Worm (Caenorhabditis elegans) whole organism, L3 larva: ENCODE results near the gene F18A12.2.
"Not testable (repeated sequence)": the region's sequence is repeated elsewhere in the genome, so short reads cannot be mapped to it uniquely, and the experiment has no call there.

Experiments
- R02D3.7 ChIP-seq: fragments of 150-350 bp; optimal IDR thresholded peaks from 2 replicates; lab custom pipeline; 2014; ENCODE audit warnings: missing biosample characterization, missing genetic modification characterization
- ZK546.5 ChIP-seq: sonication (generic microtip); optimal IDR thresholded peaks from 2 replicates; lab custom pipeline; 2017; ENCODE audit warnings: missing biosample characterization, missing genetic modification characterization
- aly-2 ChIP-seq: fragments of 150-350 bp; optimal IDR thresholded peaks from 2 replicates; lab custom pipeline; 2014; ENCODE audit warnings: missing biosample characterization, missing genetic modification characterization
- ama-1 ChIP-seq: fragments of 150-350 bp; optimal IDR thresholded peaks from 2 replicates; lab custom pipeline; 2018
- ceh-9 ChIP-seq: sonication (generic microtip); optimal IDR thresholded peaks from 2 replicates; lab custom pipeline; 2018; ENCODE audit warnings: missing biosample characterization, missing genetic modification characterization
- daf-12 ChIP-seq: fragments of 150-350 bp; optimal IDR thresholded peaks from 2 replicates; lab custom pipeline; 2014; ENCODE audit warnings: missing biosample characterization, missing genetic modification reagents, missing genetic modification characterization
- egl-27 ChIP-seq: sonication (generic microtip); optimal IDR thresholded peaks from 4 replicates; lab custom pipeline; 2017; ENCODE audit warnings: missing biosample characterization, missing genetic modification reagents, missing genetic modification characterization
- egl-5 ChIP-seq: fragments of 150-350 bp; optimal IDR thresholded peaks from 2 replicates; lab custom pipeline; 2017; ENCODE audit warnings: missing biosample characterization, missing genetic modification reagents, missing genetic modification characterization, inconsistent platforms
- elt-1 ChIP-seq: fragments of 150-350 bp; optimal IDR thresholded peaks from 2 replicates; lab custom pipeline; 2014; ENCODE audit warnings: missing biosample characterization, missing genetic modification characterization
- elt-2 ChIP-seq: sonication (generic microtip); optimal IDR thresholded peaks from 2 replicates; lab custom pipeline; 2016; ENCODE audit warnings: missing genetic modification reagents, mild to moderate bottlenecking, missing genetic modification characterization, missing compliant biosample characterization
- eor-1 ChIP-seq, 2 experiments: fragments of 150-350 bp; optimal IDR thresholded peaks; 2 replicates each; lab custom pipeline; 2014 to 2018; ENCODE audit warnings: missing biosample characterization in 2 of 2, missing genetic modification characterization in 2 of 2
- fkh-10 ChIP-seq: sonication (generic microtip); optimal IDR thresholded peaks from 2 replicates; lab custom pipeline; 2017; ENCODE audit warnings: missing biosample characterization, missing genetic modification reagents, missing genetic modification characterization
- fkh-2 ChIP-seq: fragments of 150-350 bp; optimal IDR thresholded peaks from 2 replicates; lab custom pipeline; 2014; ENCODE audit warnings: missing biosample characterization, missing genetic modification reagents, missing genetic modification characterization
- fos-1 ChIP-seq: fragments of 150-350 bp; optimal IDR thresholded peaks from 2 replicates; lab custom pipeline; 2014; ENCODE audit warnings: missing biosample characterization, missing genetic modification characterization
- hmg-11 ChIP-seq: sonication (generic microtip); optimal IDR thresholded peaks from 2 replicates; lab custom pipeline; 2016; ENCODE audit warnings: missing genetic modification characterization, missing compliant biosample characterization
- jun-1 ChIP-seq: fragments of 150-350 bp; optimal IDR thresholded peaks from 2 replicates; lab custom pipeline; 2014; ENCODE audit warnings: missing biosample characterization, missing genetic modification reagents, missing genetic modification characterization
- lin-39 ChIP-seq: fragments of 150-350 bp; optimal IDR thresholded peaks from 2 replicates; lab custom pipeline; 2018; ENCODE audit warnings: missing biosample characterization, missing genetic modification reagents, missing genetic modification characterization
- lsy-12 ChIP-seq: sonication (generic microtip); optimal IDR thresholded peaks from 2 replicates; lab custom pipeline; 2016; ENCODE audit warnings: mild to moderate bottlenecking, missing genetic modification characterization, missing compliant biosample characterization
- mdl-1 ChIP-seq: fragments of 150-350 bp; optimal IDR thresholded peaks from 2 replicates; lab custom pipeline; 2014; ENCODE audit warnings: missing biosample characterization, missing genetic modification characterization
- mml-1 ChIP-seq: fragments of 150-350 bp; sonication (generic microtip); optimal IDR thresholded peaks from 3 replicates; lab custom pipeline; 2014; ENCODE audit warnings: missing biosample characterization, missing genetic modification characterization
- nfya-1 ChIP-seq: sonication (generic microtip); optimal IDR thresholded peaks from 2 replicates; lab custom pipeline; 2017; ENCODE audit warnings: missing genetic modification characterization, mild to moderate bottlenecking, missing compliant biosample characterization, antibody characterized with exemption, moderate library complexity; ENCODE audit not compliant: insufficient read depth
- nhr-11 ChIP-seq: fragments of 150-350 bp; optimal IDR thresholded peaks from 2 replicates; lab custom pipeline; 2014; ENCODE audit warnings: missing biosample characterization, missing genetic modification characterization
- nhr-12 ChIP-seq: fragments of 150-350 bp; optimal IDR thresholded peaks from 2 replicates; lab custom pipeline; 2014; ENCODE audit warnings: missing biosample characterization, missing genetic modification characterization
- nhr-23 ChIP-seq: fragments of 150-350 bp; optimal IDR thresholded peaks from 2 replicates; lab custom pipeline; 2014; ENCODE audit warnings: missing biosample characterization, missing genetic modification reagents, missing genetic modification characterization
- nhr-67 ChIP-seq: fragments of 150-350 bp; optimal IDR thresholded peaks from 2 replicates; lab custom pipeline; 2014; ENCODE audit warnings: missing biosample characterization, missing genetic modification characterization
- nhr-76 ChIP-seq: fragments of 150-350 bp; sonication (generic microtip); optimal IDR thresholded peaks from 5 replicates; lab custom pipeline; 2014; ENCODE audit warnings: missing biosample characterization, missing genetic modification characterization
- nhr-77 ChIP-seq: fragments of 150-350 bp; optimal IDR thresholded peaks from 2 replicates; lab custom pipeline; 2014; ENCODE audit warnings: missing biosample characterization, missing genetic modification characterization
- pha-4 ChIP-seq: fragments of 150-350 bp; optimal IDR thresholded peaks from 2 replicates; lab custom pipeline; 2014; ENCODE audit warnings: missing biosample characterization, missing genetic modification reagents, missing genetic modification characterization
- pqm-1 ChIP-seq: fragments of 150-350 bp; optimal IDR thresholded peaks from 2 replicates; lab custom pipeline; 2017; ENCODE audit warnings: missing biosample characterization, missing genetic modification characterization, inconsistent platforms
- snpc-4 ChIP-seq: fragments of 150-350 bp; optimal IDR thresholded peaks from 2 replicates; lab custom pipeline; 2014; ENCODE audit warnings: missing biosample characterization, missing genetic modification characterization
- unc-39 ChIP-seq: sonication (generic microtip); optimal IDR thresholded peaks from 4 replicates; lab custom pipeline; 2017; ENCODE audit warnings: missing biosample characterization, missing genetic modification characterization
- unc-62 ChIP-seq: fragments of 150-350 bp; sonication (generic microtip); optimal IDR thresholded peaks from 4 replicates; lab custom pipeline; 2014; ENCODE audit warnings: missing biosample characterization, missing genetic modification reagents, missing genetic modification characterization
- zag-1 ChIP-seq: fragments of 150-350 bp; optimal IDR thresholded peaks from 2 replicates; lab custom pipeline; 2014; ENCODE audit warnings: missing biosample characterization, missing genetic modification characterization
- ztf-11 ChIP-seq: fragments of 150-350 bp; optimal IDR thresholded peaks from 2 replicates; lab custom pipeline; 2014; ENCODE audit warnings: missing biosample characterization, missing genetic modification characterization

The F18A12.2 gene

ce11 chrII:3458209-3458608, 43.5 kb downstream of the F18A12.2 start, which contains the start of the genes C16C8.26 and C16C8.19:
Gene C16C8.26, minus strand, starts transcription at chrII:3458309.
Gene C16C8.19, plus strand, starts transcription at chrII:3458487.
- no peak for TF ChIP-seq nhr-67 (tag; lab: Kevin White, UChicago)
- TF ChIP-seq fkh-2 (tag; lab: Kevin White, UChicago) = no peak
- TF ChIP-seq nfya-1 (tag; lab: Kevin White, UChicago) = no peak
- no peak for TF ChIP-seq mml-1
- TF ChIP-seq nhr-76 (tag; lab: Kevin White, UChicago) = no peak
- TF ChIP-seq snpc-4 = no peak
- TF ChIP-seq R02D3.7 (tag; lab: Kevin White, UChicago) = no peak
- TF ChIP-seq hmg-11 (tag; lab: Kevin White, UChicago) = no peak
- TF ChIP-seq ama-1 (lab: Kevin White, UChicago) = no peak
- no peak for TF ChIP-seq pqm-1
- TF ChIP-seq elt-1 (tag; lab: Kevin White, UChicago) = no peak
- no peak for TF ChIP-seq lsy-12 (tag; lab: Kevin White, UChicago)
- TF ChIP-seq egl-5 (tag; lab: Kevin White, UChicago) = no peak
- TF ChIP-seq eor-1 (tag; optimal IDR thresholded peaks at IDR 0.05; lab: Kevin White, UChicago) = no peak
- no peak for TF ChIP-seq daf-12 (tag; lab: Kevin White, UChicago)
- TF ChIP-seq nhr-12 (tag; lab: Kevin White, UChicago) = no peak
- no peak for TF ChIP-seq pha-4
- no peak for TF ChIP-seq ztf-11 (tag; lab: Kevin White, UChicago)
- TF ChIP-seq nhr-77 (tag; lab: Kevin White, UChicago) = no peak
- TF ChIP-seq fkh-10 (GFP tag; lab: Kevin White, UChicago) = no peak

- TF ChIP-seq hmg-11 (tag; lab: Kevin White, UChicago) (no peak), mdl-1 (no peak), aly-2 (tag; lab: Kevin White, UChicago) (no peak), lin-39 (tag; lab: Kevin White, UChicago) (no peak)
Observed at ce11 chrII:3459199-3459598, 44.5 kb downstream of the F18A12.2 start.

DNA sequence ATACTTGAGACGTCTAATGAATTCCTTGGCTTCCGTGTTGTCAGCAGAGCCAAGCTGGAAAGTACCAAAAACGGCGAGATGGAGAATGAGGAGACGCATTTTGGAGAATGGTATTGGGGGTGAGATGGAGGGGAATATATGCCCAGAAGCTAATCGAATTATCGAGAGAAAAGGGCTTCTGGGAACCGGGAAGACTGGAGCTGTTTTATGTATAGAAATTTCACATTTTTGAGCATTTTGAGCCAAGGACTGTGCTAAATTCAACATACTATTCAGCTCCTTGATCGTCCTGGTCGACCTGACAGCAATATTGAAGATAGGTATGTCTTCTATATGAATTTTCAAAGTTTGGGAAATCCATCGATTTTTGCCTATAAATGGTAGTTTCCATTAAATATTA, 45.4 kb downstream of the F18A12.2 start, which contains the start of gene C16C8.7:
Gene C16C8.7 (minus strand): TSS at position 101 of the 400 bp plus-strand sequence.
- TF ChIP-seq ceh-9 (tag; lab: Kevin White, UChicago) (no peak), eor-1 (tag; optimal IDR thresholded peaks at IDR 0.05; lab: Kevin White, UChicago) (no peak), mml-1 (no peak), ZK546.5 (no peak)

ce11 chrII:3461586-3461985, 46.9 kb downstream of the F18A12.2 start, which contains the start of gene C16C8.8:
Gene C16C8.8, minus strand, starts transcription at chrII:3461686.
- TF ChIP-seq pqm-1 (no peak), ZK546.5 (no peak), lin-39 (tag; lab: Kevin White, UChicago) (no peak)
- TF ChIP-seq, all 47 proteins: peak for 0

ce11 chrII:3463097-3463496, 48.4 kb downstream of the F18A12.2 start, which contains the start of gene C16C8.9:
Gene C16C8.9, minus strand, starts transcription at chrII:3463197.
- no peak for TF ChIP-seq nfya-1 (tag; lab: Kevin White, UChicago)
- no peak for TF ChIP-seq egl-27 (tag; lab: Kevin White, UChicago)
- TF ChIP-seq snpc-4 = no peak
- TF ChIP-seq fos-1 (tag; lab: Kevin White, UChicago) = no peak
- TF ChIP-seq ztf-11 (tag; lab: Kevin White, UChicago) = no peak
- TF ChIP-seq zag-1 = no peak
- no peak for TF ChIP-seq fkh-2 (tag; lab: Kevin White, UChicago)
- TF ChIP-seq pqm-1 = no peak
- no peak for TF ChIP-seq pha-4
- no peak for TF ChIP-seq jun-1
- TF ChIP-seq ama-1 (lab: Kevin White, UChicago) = no peak
- TF ChIP-seq nhr-23 (tag; lab: Kevin White, UChicago) = no peak
- TF ChIP-seq egl-5 (tag; lab: Kevin White, UChicago) = no peak
- no peak for TF ChIP-seq unc-62 (GFP tag; lab: Kevin White, UChicago)
- TF ChIP-seq elt-2 (tag; lab: Kevin White, UChicago) = no peak
- TF ChIP-seq nhr-11 (tag; lab: Kevin White, UChicago) = no peak

DNA sequence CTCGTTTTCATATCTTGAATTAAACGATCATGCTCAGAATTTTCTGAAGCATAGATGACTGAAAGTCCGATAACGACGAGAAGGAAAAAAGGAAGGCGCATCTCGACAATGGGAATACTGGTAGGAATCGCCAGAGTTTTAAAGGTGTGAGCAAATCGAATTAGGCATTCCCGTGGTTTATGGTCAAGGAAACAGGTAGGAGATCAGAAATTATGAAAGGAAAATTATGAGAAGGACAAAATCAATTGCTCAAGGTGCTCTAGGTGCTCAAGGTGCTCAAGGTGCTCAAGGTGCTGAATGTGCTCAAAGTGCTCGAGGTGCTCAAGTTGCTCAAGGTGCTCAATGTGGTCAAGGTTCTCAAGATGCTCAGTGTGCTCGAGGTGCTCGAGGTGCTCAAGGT, 49.9 kb downstream of the F18A12.2 start, which contains the start of gene C16C8.10:
Gene C16C8.10 (minus strand): TSS at position 101 of the 400 bp plus-strand sequence.
- not testable (repeated sequence) for TF ChIP-seq unc-39, nhr-23, ceh-9 (tag; lab: Kevin White, UChicago)
